Worm (Caenorhabditis elegans) whole organism, L2 larva: Measurements from ENCODE around the gene cyp-31A2.

ENCODE experiments used
- ceh-82 ChIP-seq: fragments of 150-350 bp; optimal IDR thresholded peaks from 2 replicates; lab custom pipeline; 2014; ENCODE audit warnings: missing biosample characterization, missing genetic modification characterization
- lin-11 ChIP-seq: fragments of 150-350 bp; sonication (generic microtip); optimal IDR thresholded peaks from 2 replicates; lab custom pipeline; 2014; ENCODE audit warnings: missing biosample characterization, missing genetic modification characterization, inconsistent platforms, mixed read lengths
- mbf-1 ChIP-seq: sonication (generic microtip); optimal IDR thresholded peaks from 2 replicates; lab custom pipeline; 2017; ENCODE audit warnings: missing biosample characterization, missing genetic modification characterization
- nhr-6 ChIP-seq: fragments of 150-350 bp; optimal IDR thresholded peaks from 2 replicates; lab custom pipeline; 2014; ENCODE audit warnings: missing biosample characterization, missing genetic modification characterization
- unc-39 ChIP-seq: fragments of 150-350 bp; optimal IDR thresholded peaks from 2 replicates; lab custom pipeline; 2014; ENCODE audit warnings: missing biosample characterization, missing genetic modification characterization
- ztf-11 ChIP-seq: sonication (generic microtip); optimal IDR thresholded peaks from 2 replicates; lab custom pipeline; 2017; ENCODE audit warnings: missing biosample characterization, missing genetic modification characterization

- TF ChIP-seq mbf-1 (tag; lab: Kevin White, UChicago) (no peak), ceh-82 (no peak), lin-11 (tag; lab: Kevin White, UChicago) (no peak), nhr-6 (tag; lab: Kevin White, UChicago) (no peak), ztf-11 (tag; lab: Kevin White, UChicago) (no peak), unc-39 (tag; lab: Kevin White, UChicago) (no peak)
These were observed 17.9 kb downstream of the cyp-31A2 start, which contains the start of gene F22B3.7 for ce11 chrIV:11421696-11422095.
